Fruit fly (Drosophila melanogaster) whole organism, embryonic: ENCODE results near the gene CG4452.

ENCODE experiments used
- Blimp-1 ChIP-seq: fragments of 200-800 bp; sonication (Bioruptor generic); optimal IDR thresholded peaks from 3 replicates; lab custom pipeline; 2018; ENCODE audit warnings: missing biosample characterization, missing genetic modification characterization, mild to moderate bottlenecking, moderate library complexity, missing genetic modification reagents
- CG10209 ChIP-seq: fragments of 200-800 bp; sonication (Bioruptor generic); optimal IDR thresholded peaks from 3 replicates; lab custom pipeline; 2017; ENCODE audit warnings: missing biosample characterization, mild to moderate bottlenecking, missing genetic modification characterization, missing genetic modification reagents
- CG10274 ChIP-seq: fragments of 200-800 bp; sonication (Bioruptor generic); optimal IDR thresholded peaks from 3 replicates; lab custom pipeline; 2017; ENCODE audit warnings: missing biosample characterization, mild to moderate bottlenecking, missing genetic modification characterization
- CG10654 ChIP-seq: fragments of 200-800 bp; sonication (Bioruptor generic); optimal IDR thresholded peaks from 2 replicates; lab custom pipeline; 2016; ENCODE audit warnings: missing biosample characterization, missing genetic modification characterization
- CG11247 ChIP-seq: fragments of 200-800 bp; sonication (Bioruptor generic); IDR thresholded peaks from 2 replicates; pipeline ENCODE4 v1.3.6; 2022; ENCODE audit warnings: missing biosample characterization, missing genetic modification characterization
- CG13296 ChIP-seq: fragments of 200-800 bp; sonication (Bioruptor generic); optimal IDR thresholded peaks from 3 replicates; lab custom pipeline; 2018; ENCODE audit warnings: missing biosample characterization, mild to moderate bottlenecking, missing genetic modification characterization
- CG14441 ChIP-seq: fragments of 200-800 bp; sonication (Bioruptor generic); IDR thresholded peaks from 2 replicates; pipeline ENCODE4 v1.3.6; 2022; ENCODE audit warnings: missing biosample characterization, missing genetic modification characterization
- CG16779 ChIP-seq: fragments of 200-800 bp; sonication (Bioruptor generic); IDR thresholded peaks from 2 replicates; pipeline ENCODE4 v1.3.6; 2022; ENCODE audit warnings: missing biosample characterization, missing genetic modification characterization
- CG17612 ChIP-seq: fragments of 200-800 bp; sonication (Bioruptor generic); IDR thresholded peaks from 2 replicates; pipeline ENCODE4 v1.3.6; 2022; ENCODE audit warnings: missing biosample characterization, missing genetic modification characterization
- CG1792 ChIP-seq: fragments of 200-800 bp; sonication (Bioruptor generic); optimal IDR thresholded peaks from 2 replicates; lab custom pipeline; 2016; ENCODE audit warnings: missing biosample characterization, missing genetic modification characterization
- CG2712 ChIP-seq: fragments of 200-800 bp; optimal IDR thresholded peaks from 3 replicates; lab custom pipeline; 2019; ENCODE audit warnings: missing biosample characterization, mild to moderate bottlenecking, missing genetic modification characterization, moderate library complexity
- CG32532 ChIP-seq: fragments of 200-800 bp; sonication (Bioruptor generic); IDR thresholded peaks from 2 replicates; pipeline ENCODE4 v1.3.6; 2022; ENCODE audit warnings: missing biosample characterization, missing genetic modification characterization
- CG3281 ChIP-seq: fragments of 200-800 bp; sonication (Bioruptor generic); optimal IDR thresholded peaks from 3 replicates; lab custom pipeline; 2017; ENCODE audit warnings: missing biosample characterization, mild to moderate bottlenecking, missing genetic modification characterization
- CG34224 ChIP-seq: fragments of 200-800 bp; sonication (Bioruptor generic); IDR thresholded peaks from 3 replicates; pipeline ENCODE4 v1.3.6; 2022; ENCODE audit warnings: missing biosample characterization, missing genetic modification characterization; ENCODE audit not compliant: partially characterized antibody
- CG4360 ChIP-seq: fragments of 200-800 bp; sonication (Bioruptor generic); IDR thresholded peaks from 2 replicates; pipeline ENCODE4 v1.3.6; 2022; ENCODE audit warnings: missing biosample characterization, missing genetic modification characterization
- CG6765 ChIP-seq: fragments of 200-800 bp; sonication (Bioruptor generic); optimal IDR thresholded peaks from 3 replicates; lab custom pipeline; 2017; ENCODE audit warnings: missing biosample characterization, mild to moderate bottlenecking, missing genetic modification characterization
- CG7839 ChIP-seq: fragments of 200-800 bp; sonication (Bioruptor generic); optimal IDR thresholded peaks from 3 replicates; lab custom pipeline; 2018; ENCODE audit warnings: missing biosample characterization, mild to moderate bottlenecking, missing genetic modification characterization, moderate library complexity
- D19B ChIP-seq: fragments of 200-800 bp; sonication (Bioruptor generic); optimal IDR thresholded peaks from 2 replicates; lab custom pipeline; 2017; ENCODE audit warnings: missing biosample characterization, mild to moderate bottlenecking, missing genetic modification characterization
- Dek ChIP-seq: fragments of 200-800 bp; sonication (Bioruptor generic); optimal IDR thresholded peaks from 3 replicates; lab custom pipeline; 2019; ENCODE audit warnings: missing biosample characterization, mild to moderate bottlenecking, missing genetic modification characterization, moderate library complexity
- Elba2 ChIP-seq: fragments of 200-800 bp; sonication (Bioruptor generic); optimal IDR thresholded peaks from 3 replicates; lab custom pipeline; 2016; ENCODE audit warnings: missing biosample characterization, missing genetic modification characterization
- Gug ChIP-seq: fragments of 200-800 bp; sonication (Bioruptor generic); IDR thresholded peaks from 4 replicates; pipeline ENCODE4 v1.3.6; 2022; ENCODE audit warnings: missing biosample characterization, missing genetic modification characterization
- H15 ChIP-seq: fragments of 200-800 bp; sonication (Bioruptor generic); IDR thresholded peaks from 3 replicates; pipeline ENCODE4 v1.3.6; 2022; ENCODE audit warnings: missing biosample characterization, missing genetic modification characterization
- HHEX ChIP-seq: fragments of 200-800 bp; sonication (Bioruptor generic); optimal IDR thresholded peaks from 3 replicates; lab custom pipeline; 2017; ENCODE audit warnings: missing biosample characterization, mild to moderate bottlenecking, missing genetic modification characterization, missing genetic modification reagents
- HLH3B ChIP-seq: fragments of 200-800 bp; sonication (Bioruptor generic); IDR thresholded peaks from 2 replicates; pipeline ENCODE4 v1.3.6; 2022; ENCODE audit warnings: missing biosample characterization, missing genetic modification characterization
- Hr51 ChIP-seq, 2 experiments: fragments of 200-800 bp; sonication (Bioruptor generic); optimal IDR thresholded peaks; 2 replicates in 1 of 2; 3 replicates in 1 of 2; lab custom pipeline; 2016 to 2018; ENCODE audit warnings: missing biosample characterization in 2 of 2, missing genetic modification characterization in 2 of 2, mild to moderate bottlenecking in 1 of 2, moderate library complexity in 1 of 2
- Mrtf ChIP-seq: fragments of 200-800 bp; sonication (Bioruptor generic); IDR thresholded peaks from 3 replicates; pipeline ENCODE4 v1.3.6; 2022; ENCODE audit warnings: missing biosample characterization, missing genetic modification characterization
- NK7.1 ChIP-seq: fragments of 200-800 bp; sonication (Bioruptor generic); optimal IDR thresholded peaks from 3 replicates; lab custom pipeline; 2016; ENCODE audit warnings: missing biosample characterization, missing genetic modification characterization
- Nf-YB ChIP-seq: fragments of 200-800 bp; sonication (Bioruptor generic); optimal IDR thresholded peaks from 3 replicates; lab custom pipeline; 2019; ENCODE audit warnings: missing biosample characterization, mild to moderate bottlenecking, missing genetic modification characterization, moderate library complexity
- Pdp1 ChIP-seq, 2 experiments: fragments of 200-800 bp; sonication (Bioruptor generic); optimal IDR thresholded peaks; 3 replicates each; lab custom pipeline; 2016; ENCODE audit warnings: missing biosample characterization in 2 of 2, missing genetic modification characterization in 2 of 2, mild to moderate bottlenecking in 1 of 2, moderate library complexity in 1 of 2
- Sox102F ChIP-seq: fragments of 200-800 bp; sonication (Bioruptor generic); optimal IDR thresholded peaks from 2 replicates; lab custom pipeline; 2018; ENCODE audit warnings: missing biosample characterization, mild to moderate bottlenecking, missing genetic modification characterization, moderate library complexity
- Sry-δ ChIP-seq: fragments of 200-800 bp; sonication (Bioruptor generic); optimal IDR thresholded peaks from 2 replicates; lab custom pipeline; 2016; ENCODE audit warnings: missing biosample characterization, missing genetic modification characterization
- Trl ChIP-seq, 3 experiments: fragments of >200 bp in 2 of 3; fragments of 200-800 bp in 1 of 3; sonication (Bioruptor generic) in 1 of 3; optimal IDR thresholded peaks; 2 replicates in 1 of 3; 3 replicates in 2 of 3; lab custom pipeline; 2016 to 2017; ENCODE audit warnings: missing biosample characterization in 1 of 3, missing genetic modification characterization in 1 of 3
- Usf ChIP-seq: fragments of 200-800 bp; sonication (Bioruptor generic); optimal IDR thresholded peaks from 2 replicates; lab custom pipeline; 2017; ENCODE audit warnings: missing genotype, missing biosample characterization, missing genetic modification characterization
- ab ChIP-seq: fragments of 200-800 bp; sonication (Bioruptor generic); optimal IDR thresholded peaks from 2 replicates; lab custom pipeline; 2016; ENCODE audit warnings: missing biosample characterization, missing genetic modification characterization
- br ChIP-seq: fragments of >200 bp; optimal IDR thresholded peaks from 2 replicates; lab custom pipeline; 2017
- ci ChIP-seq: fragments of 200-800 bp; sonication (Bioruptor generic); IDR thresholded peaks from 3 replicates; pipeline ENCODE4 v1.3.6; 2022; ENCODE audit warnings: missing biosample characterization, missing genetic modification characterization
- crp ChIP-seq, 2 experiments: fragments of 200-800 bp; sonication (Bioruptor generic); optimal IDR thresholded peaks; 2 replicates in 1 of 2; 3 replicates in 1 of 2; lab custom pipeline; 2017; ENCODE audit warnings: missing biosample characterization in 2 of 2, missing genetic modification characterization in 2 of 2, mild to moderate bottlenecking in 1 of 2, moderate library complexity in 1 of 2
- dpn ChIP-seq, 2 experiments: fragments of 200-800 bp; sonication (Bioruptor generic); optimal IDR thresholded peaks; 3 replicates each; lab custom pipeline; 2016; ENCODE audit warnings: missing biosample characterization in 2 of 2, missing genetic modification characterization in 2 of 2
- gem ChIP-seq: fragments of 200-800 bp; sonication (Bioruptor generic); optimal IDR thresholded peaks from 2 replicates; lab custom pipeline; 2019; ENCODE audit warnings: missing biosample characterization, mild to moderate bottlenecking, missing genetic modification characterization, moderate library complexity
- grn ChIP-seq: fragments of 200-800 bp; sonication (Bioruptor generic); optimal IDR thresholded peaks from 3 replicates; lab custom pipeline; 2017; ENCODE audit warnings: missing biosample characterization, missing genetic modification characterization
- hbn ChIP-seq: fragments of 200-800 bp; sonication (Bioruptor generic); IDR thresholded peaks from 2 replicates; pipeline ENCODE4 v1.3.6; 2022; ENCODE audit warnings: missing biosample characterization, missing genetic modification characterization; ENCODE audit not compliant: partially characterized antibody
- ind ChIP-seq: fragments of 200-800 bp; sonication (Bioruptor generic); optimal IDR thresholded peaks from 3 replicates; lab custom pipeline; 2016; ENCODE audit warnings: missing biosample characterization, missing genetic modification characterization
- lbe ChIP-seq: fragments of 200-800 bp; sonication (Bioruptor generic); optimal IDR thresholded peaks from 2 replicates; lab custom pipeline; 2016; ENCODE audit warnings: missing biosample characterization, mild to moderate bottlenecking, missing genetic modification characterization
- lmd ChIP-seq: fragments of 200-800 bp; sonication (Bioruptor generic); IDR thresholded peaks from 2 replicates; pipeline ENCODE4 v1.3.6; 2022; ENCODE audit warnings: missing biosample characterization, missing genetic modification characterization
- nmo ChIP-seq: fragments of 200-800 bp; sonication (Bioruptor generic); optimal IDR thresholded peaks from 2 replicates; lab custom pipeline; 2018; ENCODE audit warnings: missing biosample characterization, mild to moderate bottlenecking, missing genetic modification characterization, moderate library complexity
- otp ChIP-seq: fragments of 200-800 bp; sonication (Bioruptor generic); IDR thresholded peaks from 3 replicates; pipeline ENCODE4, ENCODE4 v1.3.6; 2022; ENCODE audit warnings: missing biosample characterization, missing genetic modification characterization
- pan ChIP-seq, 4 experiments: fragments of >200 bp in 3 of 4; fragments of 200-800 bp in 1 of 4; sonication (Bioruptor generic) in 1 of 4; optimal IDR thresholded peaks in 3 of 4; IDR thresholded peaks in 1 of 4; 2 replicates each; pipeline versions ENCODE4 v1.3.6 to Lab custom; 2017 to 2022; ENCODE audit warnings: missing biosample characterization in 2 of 4, missing genetic modification characterization in 2 of 4, mixed read lengths in 1 of 4
- ssp ChIP-seq: fragments of 200-800 bp; sonication (Bioruptor generic); IDR thresholded peaks from 2 replicates; pipeline ENCODE4 v1.3.6; 2022; ENCODE audit warnings: missing biosample characterization, missing genetic modification characterization
- sug ChIP-seq: fragments of 200-800 bp; optimal IDR thresholded peaks from 2 replicates; lab custom pipeline; 2019; ENCODE audit warnings: missing biosample characterization, mild to moderate bottlenecking, missing genetic modification characterization, moderate library complexity

Gene CG4452

dm6 chr3L:9398435-9398981 lies 31.3 kb downstream of the CG4452 start (continued):
- peak; percentile 35 for TF ChIP-seq CG10274 (GFP tag; lab: Kevin White, UChicago)
- TF ChIP-seq dpn (GFP tag; optimal IDR thresholded peaks at IDR 0.05; lab: Kevin White, UChicago): no peak
- 0 out of 3 replicates have a peak, but pooled peaks have one; percentile 41 for TF ChIP-seq H15 (GFP tag; lab: Robert Waterston, UW)
- TF ChIP-seq HHEX (GFP tag; lab: Kevin White, UChicago): peak; percentile 16
- no peak for TF ChIP-seq CG13296 (GFP tag; lab: Kevin White, UChicago)
- TF ChIP-seq Nf-YB: no peak
- no peak for TF ChIP-seq CG3281 (GFP tag; lab: Kevin White, UChicago)
- no peak for TF ChIP-seq Sox102F (GFP tag; lab: Kevin White, UChicago)
- TF ChIP-seq CG2712: peak; percentile 12
- peak in 1 of 2 experiments; percentile 46 for TF ChIP-seq pan (optimal IDR thresholded peaks at IDR 0.05; lab: Kevin White, UChicago)
- TF ChIP-seq pan (GFP tag; optimal IDR thresholded peaks at IDR 0.05 in 1 of 2, IDR thresholded peaks at IDR 0.05 in 1 of 2): peak in 1 of 2 experiments; percentile 7
- TF ChIP-seq Dek: no peak
- no peak for TF ChIP-seq br (lab: Kevin White, UChicago)
- peak; percentile 37; the same call in 1 of the 2 replicates for TF ChIP-seq lmd (GFP tag; lab: Robert Waterston, UW)
- TF ChIP-seq D19B (GFP tag; lab: Kevin White, UChicago): peak; percentile 90
- no peak for TF ChIP-seq hbn (GFP tag; lab: Robert Waterston, UW)
- TF ChIP-seq gem (tag; lab: Kevin White, UChicago): peak; percentile 24
- no peak for TF ChIP-seq CG10209 (GFP tag; lab: Kevin White, UChicago)
- no peak for TF ChIP-seq Hr51 (GFP tag; optimal IDR thresholded peaks at IDR 0.05; lab: Kevin White, UChicago)
- TF ChIP-seq CG32532 (GFP tag; lab: Robert Waterston, UW): peak; percentile 37
- TF ChIP-seq CG11247 (GFP tag; lab: Robert Waterston, UW): 0 out of 2 replicates have a peak, but pooled peaks have one; percentile 11
- no peak for TF ChIP-seq CG4360 (GFP tag; lab: Robert Waterston, UW)
- peak; percentile 13 for TF ChIP-seq CG7839 (tag; lab: Kevin White, UChicago)
- TF ChIP-seq ssp: no peak
- 0 out of 2 replicates have a peak, but pooled peaks have one; percentile 20 for TF ChIP-seq CG16779
- no peak for TF ChIP-seq Mrtf
- no peak for TF ChIP-seq Elba2 (GFP tag; lab: Kevin White, UChicago)
- no peak for TF ChIP-seq HLH3B (GFP tag; lab: Robert Waterston, UW)
- TF ChIP-seq CG14441 (GFP tag; lab: Robert Waterston, UW): 0 out of 2 replicates have a peak, but pooled peaks have one; percentile 8
- no peak for TF ChIP-seq CG1792
- TF ChIP-seq ci (GFP tag; lab: Robert Waterston, UW): peak; percentile 54; the same call in 2 of the 3 replicates
- TF ChIP-seq grn (GFP tag; lab: Kevin White, UChicago): no peak
- TF ChIP-seq Gug: 0 out of 4 replicates have a peak, but pooled peaks have one; percentile 18
- TF ChIP-seq Pdp1 (GFP tag; optimal IDR thresholded peaks at IDR 0.05; lab: Kevin White, UChicago): no peak
- no peak for TF ChIP-seq crp (GFP tag; optimal IDR thresholded peaks at IDR 0.05; lab: Kevin White, UChicago)
- TF ChIP-seq lbe (GFP tag; lab: Kevin White, UChicago): no peak
- no peak for TF ChIP-seq ind (GFP tag; lab: Kevin White, UChicago)
- no peak for TF ChIP-seq CG17612 (GFP tag; lab: Robert Waterston, UW)
- TF ChIP-seq ab (GFP tag; lab: Kevin White, UChicago): no peak
- peak; percentile 1 for TF ChIP-seq CG10654 (GFP tag; lab: Kevin White, UChicago)
- TF ChIP-seq nmo (GFP tag; lab: Kevin White, UChicago): no peak
- TF ChIP-seq Usf (GFP tag; lab: Kevin White, UChicago): no peak
- no peak for TF ChIP-seq Sry-δ
- TF ChIP-seq CG6765: no peak
- peak; percentile 14 to 17 for TF ChIP-seq Trl (optimal IDR thresholded peaks at IDR 0.05; lab: Kevin White, UChicago)
- TF ChIP-seq Trl (GFP tag; optimal IDR thresholded peaks at IDR 0.05; lab: Kevin White, UChicago): no peak
- TF ChIP-seq otp (GFP tag; lab: Robert Waterston, UW): 0 out of 3 replicates have a peak, but pooled peaks have one; percentile 38
- TF ChIP-seq NK7.1 (GFP tag; lab: Kevin White, UChicago): no peak
- peak; percentile 30 for TF ChIP-seq sug (tag; lab: Kevin White, UChicago)
- TF ChIP-seq Blimp-1 (GFP tag; lab: Kevin White, UChicago): no peak
- TF ChIP-seq CG34224: no peak
